Worm (Caenorhabditis elegans) whole organism, young adult: ENCODE results near the gene Y73B6BL.288.

ENCODE experiments used
- D2030.7 ChIP-seq: fragments of 200-800 bp; sonication (Bioruptor generic); IDR thresholded peaks from 2 replicates; pipeline ENCODE4 v1.3.6; 2022; ENCODE audit warnings: missing genetic modification reagents, missing genetic modification characterization, missing compliant biosample characterization
- F23B12.7 ChIP-seq: sonication (generic microtip); optimal IDR thresholded peaks from 2 replicates; lab custom pipeline; 2017; ENCODE audit warnings: missing genetic modification characterization, mild to moderate bottlenecking, missing compliant biosample characterization, antibody characterized with exemption, moderate library complexity; ENCODE audit not compliant: insufficient read depth
- K12H6.12 ChIP-seq: fragments of 200-800 bp; sonication (Bioruptor generic); optimal IDR thresholded peaks from 2 replicates; lab custom pipeline; 2018; ENCODE audit warnings: mild to moderate bottlenecking, missing genetic modification characterization, missing compliant biosample characterization
- T07F8.4 ChIP-seq: sonication (generic microtip); optimal IDR thresholded peaks from 2 replicates; lab custom pipeline; 2016; ENCODE audit warnings: mild to moderate bottlenecking, missing genetic modification characterization, moderate library complexity, missing compliant biosample characterization
- Y53F4B.3 ChIP-seq: fragments of 200-800 bp; sonication (Bioruptor generic); IDR thresholded peaks from 2 replicates; pipeline ENCODE4 v1.3.6; 2022; ENCODE audit warnings: missing genetic modification reagents, missing genetic modification characterization, missing compliant biosample characterization
- ZK185.1 ChIP-seq: sonication (generic microtip); optimal IDR thresholded peaks from 2 replicates; lab custom pipeline; 2016; ENCODE audit warnings: mild to moderate bottlenecking, missing genetic modification characterization, missing compliant biosample characterization; ENCODE audit not compliant: poor library complexity, severe bottlenecking
- atf-7 ChIP-seq: sonication (generic microtip); optimal IDR thresholded peaks from 2 replicates; lab custom pipeline; 2017; ENCODE audit warnings: mild to moderate bottlenecking, missing genetic modification characterization, missing compliant biosample characterization
- ccch-3 ChIP-seq: fragments of 200-800 bp; sonication (Bioruptor generic); optimal IDR thresholded peaks from 2 replicates; lab custom pipeline; 2018; ENCODE audit warnings: mild to moderate bottlenecking, missing genetic modification characterization, missing compliant biosample characterization
- ceh-79 ChIP-seq: sonication (generic microtip); optimal IDR thresholded peaks from 2 replicates; lab custom pipeline; 2017; ENCODE audit warnings: mild to moderate bottlenecking, missing genetic modification characterization, missing compliant biosample characterization
- chd-7 ChIP-seq: sonication (generic microtip); optimal IDR thresholded peaks from 2 replicates; lab custom pipeline; 2016; ENCODE audit warnings: mild to moderate bottlenecking, missing genetic modification characterization, moderate library complexity, missing compliant biosample characterization
- dox-1 ChIP-seq: fragments of 200-800 bp; sonication (Bioruptor generic); IDR thresholded peaks from 2 replicates; pipeline ENCODE4 v1.3.6; 2022; ENCODE audit warnings: missing genetic modification reagents, missing genetic modification characterization, missing compliant biosample characterization
- dpl-1 ChIP-seq: fragments of 150-350 bp; optimal IDR thresholded peaks from 2 replicates; lab custom pipeline; 2014; ENCODE audit warnings: missing biosample characterization, missing genetic modification reagents, missing genetic modification characterization
- efl-1 ChIP-seq: fragments of 150-350 bp; optimal IDR thresholded peaks from 2 replicates; lab custom pipeline; 2014; ENCODE audit warnings: missing biosample characterization, missing genetic modification reagents, missing genetic modification characterization
- egrh-3 ChIP-seq: fragments of 200-800 bp; sonication (Bioruptor generic); IDR thresholded peaks from 2 replicates; pipeline ENCODE4 v1.3.6; 2022; ENCODE audit warnings: missing genetic modification reagents, missing genetic modification characterization, missing compliant biosample characterization
- him-1 ChIP-seq: sonication (generic microtip); optimal IDR thresholded peaks from 2 replicates; lab custom pipeline; 2016; ENCODE audit warnings: missing genotype, missing genetic modification reagents, missing genetic modification characterization, missing compliant biosample characterization
- hmg-1.2 ChIP-seq: fragments of 200-800 bp; sonication (Bioruptor generic); IDR thresholded peaks from 2 replicates; pipeline ENCODE4 v1.3.6; 2022; ENCODE audit warnings: missing genetic modification reagents, missing genetic modification characterization, missing compliant biosample characterization
- hmg-20 ChIP-seq: fragments of 200-800 bp; sonication (Bioruptor generic); IDR thresholded peaks from 2 replicates; pipeline ENCODE4 v1.3.6; 2022; ENCODE audit warnings: missing genetic modification reagents, missing genetic modification characterization, missing compliant biosample characterization
- hrde-1 ChIP-seq: sonication (generic microtip); optimal IDR thresholded peaks from 2 replicates; lab custom pipeline; 2016; ENCODE audit warnings: missing genetic modification characterization, mild to moderate bottlenecking, missing compliant biosample characterization, moderate library complexity, missing genotype, missing genetic modification reagents, borderline replicate concordance
- let-526 ChIP-seq: fragments of 200-800 bp; sonication (Bioruptor generic); IDR thresholded peaks from 2 replicates; pipeline ENCODE4 v1.3.6; 2022; ENCODE audit warnings: missing genetic modification reagents, missing genetic modification characterization, missing compliant biosample characterization
- lin-35 ChIP-seq, 3 experiments: fragments of 150-350 bp in 2 of 3; sonication (generic microtip) in 1 of 3; optimal IDR thresholded peaks; 2 replicates each; lab custom pipeline; 2014 to 2018; ENCODE audit warnings: missing biosample characterization in 3 of 3, missing genetic modification characterization in 3 of 3, missing genetic modification reagents in 3 of 3
- lin-40 ChIP-seq: sonication (generic microtip); optimal IDR thresholded peaks from 2 replicates; lab custom pipeline; 2016; ENCODE audit warnings: missing genetic modification characterization, mild to moderate bottlenecking, missing compliant biosample characterization, missing genotype, missing genetic modification reagents
- lin-54 ChIP-seq: fragments of 200-800 bp; sonication (Bioruptor generic); optimal IDR thresholded peaks from 2 replicates; lab custom pipeline; 2018; ENCODE audit warnings: mild to moderate bottlenecking, missing genetic modification characterization, missing compliant biosample characterization
- lir-1 ChIP-seq: fragments of 200-800 bp; sonication (Bioruptor generic); conservative IDR thresholded peaks from 2 replicates; pipeline ENCODE4 v1.3.6; 2022; ENCODE audit warnings: missing genetic modification reagents, missing genetic modification characterization, missing compliant biosample characterization
- lsl-1 ChIP-seq: fragments of 200-800 bp; sonication (Bioruptor generic); optimal IDR thresholded peaks from 2 replicates; lab custom pipeline; 2018; ENCODE audit warnings: mild to moderate bottlenecking, missing genetic modification characterization, moderate library complexity, missing compliant biosample characterization
- madf-3 ChIP-seq: fragments of 200-800 bp; sonication (Bioruptor generic); IDR thresholded peaks from 2 replicates; pipeline ENCODE4 v1.3.6; 2022; ENCODE audit warnings: missing genetic modification reagents, missing genetic modification characterization, missing compliant biosample characterization
- madf-6 ChIP-seq: fragments of 200-800 bp; sonication (Bioruptor generic); IDR thresholded peaks from 2 replicates; pipeline ENCODE4 v1.3.6; 2022; ENCODE audit warnings: missing genetic modification reagents, missing genetic modification characterization, missing compliant biosample characterization
- mcd-1 ChIP-seq: fragments of 200-800 bp; sonication (Bioruptor generic); IDR thresholded peaks from 2 replicates; pipeline ENCODE4 v1.3.6; 2022; ENCODE audit warnings: missing genetic modification reagents, missing genetic modification characterization, missing compliant biosample characterization
- mel-28 ChIP-seq: sonication (generic microtip); optimal IDR thresholded peaks from 2 replicates; lab custom pipeline; 2016; ENCODE audit warnings: borderline replicate concordance, mild to moderate bottlenecking, missing genetic modification characterization, missing compliant biosample characterization
- mxl-1 ChIP-seq: sonication (generic microtip); optimal IDR thresholded peaks from 2 replicates; lab custom pipeline; 2016; ENCODE audit warnings: missing genetic modification characterization, missing compliant biosample characterization
- nhr-27 ChIP-seq: fragments of 200-800 bp; sonication (Bioruptor generic); optimal IDR thresholded peaks from 2 replicates; lab custom pipeline; 2018; ENCODE audit warnings: mild to moderate bottlenecking, missing genetic modification characterization, moderate library complexity, missing compliant biosample characterization
- nhr-90 ChIP-seq: sonication (generic microtip); optimal IDR thresholded peaks from 2 replicates; lab custom pipeline; 2016; ENCODE audit warnings: missing genotype, mild to moderate bottlenecking, missing genetic modification characterization, missing compliant biosample characterization
- pbrm-1 ChIP-seq: fragments of 200-800 bp; sonication (Bioruptor generic); IDR thresholded peaks from 2 replicates; pipeline ENCODE4 v1.3.6; 2022; ENCODE audit warnings: missing genetic modification reagents, missing genetic modification characterization, missing compliant biosample characterization
- rcor-1 ChIP-seq: fragments of 200-800 bp; sonication (Bioruptor generic); IDR thresholded peaks from 2 replicates; pipeline ENCODE4 v1.3.6; 2022; ENCODE audit warnings: missing genetic modification reagents, missing genetic modification characterization, missing compliant biosample characterization
- repo-1 ChIP-seq: sonication (generic microtip); optimal IDR thresholded peaks from 2 replicates; lab custom pipeline; 2017; ENCODE audit warnings: mild to moderate bottlenecking, missing genetic modification characterization, missing compliant biosample characterization
- snpc-1.3 ChIP-seq: sonication (generic microtip); optimal IDR thresholded peaks from 2 replicates; lab custom pipeline; 2017; ENCODE audit warnings: missing genetic modification characterization, mild to moderate bottlenecking, missing compliant biosample characterization, antibody characterized with exemption, moderate library complexity, missing genotype, missing genetic modification reagents; ENCODE audit not compliant: insufficient read depth
- snpc-4 ChIP-seq, 5 experiments: fragments of 150-350 bp in 1 of 5; sonication (generic microtip) in 4 of 5; optimal IDR thresholded peaks; 2 replicates each; lab custom pipeline; 2014 to 2018; ENCODE audit warnings: missing genetic modification characterization in 5 of 5, missing biosample characterization in 3 of 5, antibody characterized with exemption in 2 of 5, mild to moderate bottlenecking in 2 of 5, missing compliant biosample characterization in 2 of 5, missing genotype in 2 of 5, moderate library complexity in 2 of 5, missing genetic modification reagents in 1 of 5
- tbp1 ChIP-seq: fragments of 200-800 bp; sonication (Bioruptor generic); optimal IDR thresholded peaks from 2 replicates; lab custom pipeline; 2018; ENCODE audit warnings: mild to moderate bottlenecking, missing genetic modification characterization, missing compliant biosample characterization
- tlf-1 ChIP-seq: fragments of 200-800 bp; sonication (Bioruptor generic); optimal IDR thresholded peaks from 2 replicates; lab custom pipeline; 2018; ENCODE audit warnings: mild to moderate bottlenecking, missing genetic modification characterization, missing compliant biosample characterization
- zfh-2 ChIP-seq: fragments of 200-800 bp; sonication (Bioruptor generic); conservative IDR thresholded peaks from 2 replicates; pipeline ENCODE4 v1.3.6; 2022; ENCODE audit warnings: missing genetic modification reagents, missing genetic modification characterization, missing compliant biosample characterization
- ztf-18 ChIP-seq: sonication (generic microtip); optimal IDR thresholded peaks from 2 replicates; lab custom pipeline; 2016; ENCODE audit warnings: missing genotype, mild to moderate bottlenecking, missing genetic modification characterization, missing compliant biosample characterization
- ztf-3 ChIP-seq: fragments of 200-800 bp; sonication (Bioruptor generic); optimal IDR thresholded peaks from 2 replicates; lab custom pipeline; 2018; ENCODE audit warnings: mild to moderate bottlenecking, missing genetic modification characterization, missing compliant biosample characterization

Y73B6BL.288 gene

ce11 chrIV:6378398-6378797 lies 36.1 kb upstream of the Y73B6BL.288 start:
- TF ChIP-seq nhr-27 (tag; lab: Kevin White, UChicago) = no peak
- TF ChIP-seq tlf-1 (GFP tag; lab: Kevin White, UChicago) = no peak
- TF ChIP-seq Y53F4B.3 (GFP tag; lab: Robert Waterston, UW) = no peak
- no peak for TF ChIP-seq snpc-1.3
- TF ChIP-seq nhr-90 (tag; lab: Kevin White, UChicago) = no peak
- TF ChIP-seq repo-1 = no peak
- no peak for TF ChIP-seq madf-6 (GFP tag; lab: Robert Waterston, UW)
- no peak for TF ChIP-seq zfh-2 (GFP tag; lab: Robert Waterston, UW)
- no peak for TF ChIP-seq him-1 (tag; lab: Kevin White, UChicago)

ce11 chrIV:6377335-6378069 lies 35.2 kb upstream of the Y73B6BL.288 start:
- TF ChIP-seq ztf-3 (GFP tag; lab: Kevin White, UChicago) (no peak), atf-7 (tag; lab: Kevin White, UChicago) (no peak), T07F8.4 (no peak), egrh-3 (GFP tag; lab: Robert Waterston, UW) (peak; percentile 61; the same call in 1 of the 2 replicates), zfh-2 (GFP tag; lab: Robert Waterston, UW) (peak; percentile 88), let-526 (GFP tag; lab: Robert Waterston, UW) (no peak)
- TF ChIP-seq, all 124 proteins: peak for 2

ce11 chrIV:6376473-6377115 lies 34.3 kb upstream of the Y73B6BL.288 start, which contains the start of the genes hrpf-2 and bli-6:
Gene hrpf-2, minus strand, starts transcription at chrIV:6376523.
Gene bli-6, plus strand, starts transcription at chrIV:6377065.
- TF ChIP-seq hmg-1.2 (GFP tag; lab: Robert Waterston, UW) = peak; percentile 59; the same call in 1 of the 2 replicates
- TF ChIP-seq ZK185.1 (tag; lab: Kevin White, UChicago) = peak; percentile 52
- TF ChIP-seq rcor-1 (GFP tag; lab: Robert Waterston, UW) = no peak
- TF ChIP-seq hrde-1 (tag; lab: Kevin White, UChicago) = no peak
- TF ChIP-seq D2030.7 (GFP tag; lab: Robert Waterston, UW) = 0 out of 2 replicates have a peak, but pooled peaks have one; percentile 30
- TF ChIP-seq madf-3 (GFP tag; lab: Robert Waterston, UW) = 0 out of 2 replicates have a peak, but pooled peaks have one; percentile 22
- TF ChIP-seq pbrm-1 = no peak
- no peak for TF ChIP-seq ceh-79
- no peak for TF ChIP-seq ccch-3 (GFP tag; lab: Kevin White, UChicago)
- TF ChIP-seq K12H6.12 = peak; percentile 4
- peak; percentile 79 for TF ChIP-seq lin-54 (GFP tag; lab: Kevin White, UChicago)
- TF ChIP-seq efl-1 (GFP tag; lab: Kevin White, UChicago) = peak; percentile 47
- TF ChIP-seq dox-1 (GFP tag; lab: Robert Waterston, UW) = peak; percentile 43; the same call in 1 of the 2 replicates
- TF ChIP-seq tbp1 = peak; percentile 50
- TF ChIP-seq F23B12.7 (tag; lab: Kevin White, UChicago) = peak; percentile 21
- TF ChIP-seq lin-35 (GFP tag; optimal IDR thresholded peaks at IDR 0.05; lab: Kevin White, UChicago) = peak in 1 of 3 experiments; percentile 65
- TF ChIP-seq chd-7 = no peak
- TF ChIP-seq lir-1 = 0 out of 2 replicates have a peak, but pooled peaks have one; percentile 6
- peak; percentile 57 for TF ChIP-seq dpl-1 (GFP tag; lab: Kevin White, UChicago)
- TF ChIP-seq ztf-18 (tag; lab: Kevin White, UChicago) = peak; percentile 3
- peak; percentile 61 for TF ChIP-seq lin-40 (tag; lab: Kevin White, UChicago)
- TF ChIP-seq lsl-1 (GFP tag; lab: Kevin White, UChicago) = peak; percentile 38
- TF ChIP-seq snpc-4 (GFP tag; optimal IDR thresholded peaks at IDR 0.05; lab: Kevin White, UChicago) = peak; percentile 17
- TF ChIP-seq snpc-4 (tag; optimal IDR thresholded peaks at IDR 0.05; lab: Kevin White, UChicago) = peak; percentile 42 to 91 (median 86)
- TF ChIP-seq mel-28 (tag; lab: Kevin White, UChicago) = no peak
- no peak for TF ChIP-seq mxl-1 (tag; lab: Kevin White, UChicago)
- no peak for TF ChIP-seq hmg-20 (GFP tag; lab: Robert Waterston, UW)
- TF ChIP-seq tlf-1 (GFP tag; lab: Kevin White, UChicago) = no peak
- TF ChIP-seq madf-6 (GFP tag; lab: Robert Waterston, UW) = peak; percentile 52; the same call in 1 of the 2 replicates
- TF ChIP-seq mcd-1 (GFP tag; lab: Robert Waterston, UW) = peak; percentile 94
